Fruit fly (Drosophila melanogaster): Measurements from ENCODE around the gene beg.

DNA sequence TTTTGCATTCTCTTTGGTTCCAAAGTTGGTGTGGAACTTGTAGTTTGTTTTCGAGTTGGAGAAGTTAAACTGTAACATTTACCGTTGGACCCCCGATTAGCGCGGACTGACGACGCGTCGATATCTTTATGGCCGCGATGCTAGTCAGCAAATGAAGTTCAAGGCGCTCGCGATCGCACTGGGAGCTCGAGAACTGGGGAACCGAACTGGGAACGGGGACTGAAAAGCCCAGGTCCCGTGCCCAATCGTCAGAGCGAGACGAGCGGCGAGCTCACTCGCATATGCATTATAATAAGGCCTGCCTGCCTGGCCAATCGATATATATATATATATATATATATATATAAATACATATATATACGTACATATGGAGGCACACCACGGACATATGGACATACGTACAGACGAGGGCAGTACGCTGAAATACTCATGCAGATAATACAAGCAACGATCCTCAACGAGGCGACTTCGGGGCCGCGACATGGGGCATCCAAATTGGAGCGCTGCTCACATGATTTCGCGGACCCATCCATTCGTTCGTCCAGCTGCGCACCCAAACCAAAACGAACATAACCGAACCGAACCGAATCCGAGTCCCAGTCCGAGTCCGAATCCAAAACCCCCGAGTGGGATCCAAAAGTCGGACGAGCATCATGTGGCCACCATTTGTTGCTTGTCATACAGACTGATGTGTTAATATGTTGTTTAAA lies 33.2 kb upstream of the beg start:
- no peak for TF ChIP-seq psq (optimal IDR thresholded peaks at IDR 0.05)
- TF ChIP-seq EcR (GFP tag; optimal IDR thresholded peaks at IDR 0.05): no peak
- TF ChIP-seq usp (GFP tag; optimal IDR thresholded peaks at IDR 0.05): no peak
- TF ChIP-seq pan (optimal IDR thresholded peaks at IDR 0.05): no peak
- no peak for TF ChIP-seq CG8478 (optimal IDR thresholded peaks at IDR 0.05)
